Worm (Caenorhabditis elegans) whole organism, L2 larva: Measurements from ENCODE around the gene K09A11.1.

Source experiments
- C34F6.9 ChIP-seq: fragments of 150-350 bp; optimal IDR thresholded peaks from 2 replicates; lab custom pipeline; 2014; ENCODE audit warnings: missing biosample characterization, missing genetic modification characterization
- F13H6.1 ChIP-seq: sonication (generic microtip); optimal IDR thresholded peaks from 2 replicates; lab custom pipeline; 2016; ENCODE audit warnings: missing genetic modification characterization, missing compliant biosample characterization
- R02D3.7 ChIP-seq: fragments of 150-350 bp; optimal IDR thresholded peaks from 2 replicates; lab custom pipeline; 2014; ENCODE audit warnings: missing biosample characterization, missing genetic modification characterization
- Y55F3AM.14 ChIP-seq: fragments of 200-800 bp; sonication (Bioruptor generic); optimal IDR thresholded peaks from 2 replicates; lab custom pipeline; 2018; ENCODE audit warnings: mild to moderate bottlenecking, missing genetic modification characterization, missing compliant biosample characterization
- ZK546.5 ChIP-seq: sonication (generic microtip); optimal IDR thresholded peaks from 2 replicates; lab custom pipeline; 2017; ENCODE audit warnings: missing biosample characterization, missing genetic modification characterization
- alr-1 ChIP-seq: fragments of 150-350 bp; optimal IDR thresholded peaks from 2 replicates; lab custom pipeline; 2014; ENCODE audit warnings: missing biosample characterization, missing genetic modification characterization
- aly-2 ChIP-seq: fragments of 150-350 bp; optimal IDR thresholded peaks from 2 replicates; lab custom pipeline; 2014; ENCODE audit warnings: missing biosample characterization, missing genetic modification characterization
- ama-1 ChIP-seq: fragments of 150-350 bp; optimal IDR thresholded peaks from 2 replicates; lab custom pipeline; 2018; ENCODE audit warnings: inconsistent platforms
- blmp-1 ChIP-seq: sonication (generic microtip); optimal IDR thresholded peaks from 2 replicates; lab custom pipeline; 2017; ENCODE audit warnings: missing genetic modification characterization, mild to moderate bottlenecking, missing compliant biosample characterization, antibody characterized with exemption, moderate library complexity; ENCODE audit not compliant: insufficient read depth
- ceh-16 ChIP-seq: fragments of 150-350 bp; optimal IDR thresholded peaks from 2 replicates; lab custom pipeline; 2014; ENCODE audit warnings: missing biosample characterization, missing genetic modification characterization
- ceh-82 ChIP-seq: fragments of 150-350 bp; optimal IDR thresholded peaks from 2 replicates; lab custom pipeline; 2014; ENCODE audit warnings: missing biosample characterization, missing genetic modification characterization
- crh-2 ChIP-seq: sonication (generic microtip); optimal IDR thresholded peaks from 2 replicates; lab custom pipeline; 2017; ENCODE audit warnings: missing biosample characterization, missing genetic modification characterization
- dmd-4 ChIP-seq: sonication (generic microtip); optimal IDR thresholded peaks from 2 replicates; lab custom pipeline; 2017; ENCODE audit warnings: missing biosample characterization, missing genetic modification characterization
- egl-27 ChIP-seq: sonication (generic microtip); optimal IDR thresholded peaks from 3 replicates; lab custom pipeline; 2017; ENCODE audit warnings: missing biosample characterization, missing genetic modification reagents, missing genetic modification characterization
- elt-1 ChIP-seq: fragments of 150-350 bp; optimal IDR thresholded peaks from 2 replicates; lab custom pipeline; 2014; ENCODE audit warnings: missing biosample characterization, missing genetic modification characterization
- fos-1 ChIP-seq: fragments of 150-350 bp; optimal IDR thresholded peaks from 2 replicates; lab custom pipeline; 2014; ENCODE audit warnings: missing biosample characterization, missing genetic modification characterization
- lin-11 ChIP-seq: fragments of 150-350 bp; sonication (generic microtip); optimal IDR thresholded peaks from 2 replicates; lab custom pipeline; 2014; ENCODE audit warnings: missing biosample characterization, missing genetic modification characterization, inconsistent platforms, mixed read lengths
- lin-13 ChIP-seq: fragments of 150-350 bp; optimal IDR thresholded peaks from 2 replicates; lab custom pipeline; 2014; ENCODE audit warnings: missing biosample characterization, missing genetic modification reagents, missing genetic modification characterization
- lsy-2 ChIP-seq, 2 experiments: fragments of 150-350 bp in 1 of 2; sonication (generic microtip) in 1 of 2; optimal IDR thresholded peaks; 2 replicates each; lab custom pipeline; 2014 to 2017; ENCODE audit warnings: missing biosample characterization in 2 of 2, missing genetic modification characterization in 2 of 2
- mbf-1 ChIP-seq: sonication (generic microtip); optimal IDR thresholded peaks from 2 replicates; lab custom pipeline; 2017; ENCODE audit warnings: missing biosample characterization, missing genetic modification characterization
- nhr-11 ChIP-seq: fragments of 150-350 bp; optimal IDR thresholded peaks from 2 replicates; lab custom pipeline; 2014; ENCODE audit warnings: missing biosample characterization, missing genetic modification characterization
- nhr-12 ChIP-seq: fragments of 150-350 bp; optimal IDR thresholded peaks from 2 replicates; lab custom pipeline; 2014; ENCODE audit warnings: missing biosample characterization, missing genetic modification characterization
- nhr-129 ChIP-seq: fragments of 150-350 bp; optimal IDR thresholded peaks from 2 replicates; lab custom pipeline; 2014; ENCODE audit warnings: missing biosample characterization, missing genetic modification characterization
- nhr-21 ChIP-seq: fragments of 150-350 bp; optimal IDR thresholded peaks from 2 replicates; lab custom pipeline; 2014; ENCODE audit warnings: missing biosample characterization, missing genetic modification characterization
- nhr-23 ChIP-seq: fragments of 150-350 bp; optimal IDR thresholded peaks from 2 replicates; lab custom pipeline; 2014; ENCODE audit warnings: missing biosample characterization, missing genetic modification reagents, missing genetic modification characterization
- nhr-25 ChIP-seq: fragments of 150-350 bp; sonication (generic microtip); optimal IDR thresholded peaks from 3 replicates; lab custom pipeline; 2014; ENCODE audit warnings: missing biosample characterization, missing genetic modification characterization
- nhr-6 ChIP-seq: fragments of 150-350 bp; optimal IDR thresholded peaks from 2 replicates; lab custom pipeline; 2014; ENCODE audit warnings: missing biosample characterization, missing genetic modification characterization
- nhr-77 ChIP-seq: fragments of 150-350 bp; optimal IDR thresholded peaks from 2 replicates; lab custom pipeline; 2014; ENCODE audit warnings: missing biosample characterization, missing genetic modification characterization
- peb-1 ChIP-seq: fragments of 150-350 bp; optimal IDR thresholded peaks from 2 replicates; lab custom pipeline; 2014; ENCODE audit warnings: missing biosample characterization, missing genetic modification characterization
- sem-4 ChIP-seq: fragments of 150-350 bp; optimal IDR thresholded peaks from 2 replicates; lab custom pipeline; 2014; ENCODE audit warnings: missing biosample characterization, missing genetic modification reagents, missing genetic modification characterization
- skn-1 ChIP-seq: sonication (generic microtip); optimal IDR thresholded peaks from 2 replicates; lab custom pipeline; 2017; ENCODE audit warnings: missing biosample characterization, missing genetic modification characterization
- sma-3 ChIP-seq: sonication (generic microtip); optimal IDR thresholded peaks from 2 replicates; lab custom pipeline; 2016; ENCODE audit warnings: missing genetic modification reagents, missing genetic modification characterization, missing compliant biosample characterization
- sma-9 ChIP-seq, 2 experiments: fragments of 150-350 bp in 1 of 2; sonication (generic microtip) in 1 of 2; optimal IDR thresholded peaks; 2 replicates each; lab custom pipeline; 2014 to 2016; ENCODE audit warnings: missing genetic modification characterization in 2 of 2, mild to moderate bottlenecking in 1 of 2, missing biosample characterization in 1 of 2, missing compliant biosample characterization in 1 of 2, missing genetic modification reagents in 1 of 2, moderate library complexity in 1 of 2
- snpc-4 ChIP-seq: fragments of 150-350 bp; optimal IDR thresholded peaks from 2 replicates; lab custom pipeline; 2014; ENCODE audit warnings: missing biosample characterization, missing genetic modification characterization
- unc-39 ChIP-seq: fragments of 150-350 bp; optimal IDR thresholded peaks from 2 replicates; lab custom pipeline; 2014; ENCODE audit warnings: missing biosample characterization, missing genetic modification characterization
- unc-55 ChIP-seq: fragments of 150-350 bp; sonication (generic microtip); optimal IDR thresholded peaks from 3 replicates; lab custom pipeline; 2014; ENCODE audit warnings: missing biosample characterization, missing genetic modification reagents, missing genetic modification characterization
- zag-1 ChIP-seq: fragments of 150-350 bp; optimal IDR thresholded peaks from 2 replicates; lab custom pipeline; 2014; ENCODE audit warnings: missing biosample characterization, missing genetic modification characterization
- ztf-4 ChIP-seq: fragments of 150-350 bp; optimal IDR thresholded peaks from 2 replicates; lab custom pipeline; 2014; ENCODE audit warnings: missing biosample characterization, missing genetic modification characterization

The K09A11.1 gene

ce11 chrX:13262195-13262594, at the start of gene K09A11.1:
Gene K09A11.1, plus strand, starts transcription at chrX:13262495.
- TF ChIP-seq skn-1 (tag; lab: Kevin White, UChicago) = no peak
- TF ChIP-seq nhr-23 (tag; lab: Kevin White, UChicago) = no peak
- no peak for TF ChIP-seq ceh-82 (tag; lab: Kevin White, UChicago)
- no peak for TF ChIP-seq lin-13 (GFP tag; lab: Kevin White, UChicago)
- TF ChIP-seq, all 48 proteins: peak for 0

ce11 chrX:13212528-13212927, 49.8 kb upstream of the K09A11.1 start:
- TF ChIP-seq fos-1 (tag; lab: Kevin White, UChicago) (no peak), blmp-1 (no peak), unc-55 (GFP tag; lab: Kevin White, UChicago) (no peak), aly-2 (no peak), ztf-4 (tag; lab: Kevin White, UChicago) (no peak), alr-1 (no peak), sma-9 (GFP tag; optimal IDR thresholded peaks at IDR 0.05; lab: Kevin White, UChicago) (no peak), sma-9 (tag; optimal IDR thresholded peaks at IDR 0.05; lab: Kevin White, UChicago) (no peak), nhr-21 (tag; lab: Kevin White, UChicago) (no peak), nhr-25 (tag; lab: Kevin White, UChicago) (no peak), F13H6.1 (tag; lab: Kevin White, UChicago) (no peak), ama-1 (lab: Kevin White, UChicago) (no peak), lsy-2 (tag; optimal IDR thresholded peaks at IDR 0.05; lab: Kevin White, UChicago) (no peak), lin-13 (GFP tag; lab: Kevin White, UChicago) (no peak), skn-1 (tag; lab: Kevin White, UChicago) (no peak), crh-2 (no peak), ceh-16 (tag; lab: Kevin White, UChicago) (no peak), ZK546.5 (tag; lab: Kevin White, UChicago) (no peak), unc-39 (tag; lab: Kevin White, UChicago) (no peak)

DNA sequence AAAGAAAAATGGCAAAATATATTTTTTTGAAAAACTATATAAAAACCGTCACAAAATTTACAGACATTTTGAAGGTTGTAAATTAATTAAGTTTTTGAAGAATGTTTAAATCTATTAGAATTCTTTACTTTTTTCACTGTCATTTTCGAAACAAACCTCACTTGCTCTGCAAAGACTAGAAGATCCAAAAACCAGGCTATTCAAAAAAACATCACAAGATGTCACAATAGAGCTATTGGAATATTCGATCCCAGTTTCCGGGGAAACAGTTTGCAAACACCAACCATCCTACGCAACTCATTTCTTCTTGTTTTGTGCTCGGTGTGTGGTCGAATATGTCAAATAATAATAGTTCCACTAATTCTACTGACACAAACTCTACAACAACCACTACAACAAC, 45.5 kb upstream of the K09A11.1 start, which contains the start of gene R12H7.4:
Gene R12H7.4, plus strand, starts transcription at position 301 of the 400 bp plus-strand sequence.
- TF ChIP-seq ztf-4 (tag; lab: Kevin White, UChicago) = no peak
- TF ChIP-seq nhr-6 (tag; lab: Kevin White, UChicago) = no peak
- TF ChIP-seq nhr-21 (tag; lab: Kevin White, UChicago) = no peak
- no peak for TF ChIP-seq egl-27 (tag; lab: Kevin White, UChicago)

- TF ChIP-seq lin-11 (tag; lab: Kevin White, UChicago) (no peak), alr-1 (no peak), peb-1 (tag; lab: Kevin White, UChicago) (no peak), crh-2 (no peak), blmp-1 (no peak), nhr-12 (tag; lab: Kevin White, UChicago) (no peak), dmd-4 (tag; lab: Kevin White, UChicago) (no peak), nhr-77 (tag; lab: Kevin White, UChicago) (no peak), nhr-23 (tag; lab: Kevin White, UChicago) (no peak)
Observed at ce11 chrX:13217940-13218339, 44.4 kb upstream of the K09A11.1 start.

ce11 chrX:13220609-13221008, 41.7 kb upstream of the K09A11.1 start:
- TF ChIP-seq fos-1 (tag; lab: Kevin White, UChicago) (no peak), sma-9 (GFP tag; optimal IDR thresholded peaks at IDR 0.05; lab: Kevin White, UChicago) (peak; percentile 27), sma-9 (tag; optimal IDR thresholded peaks at IDR 0.05; lab: Kevin White, UChicago) (no peak), sem-4 (tag; lab: Kevin White, UChicago) (no peak), unc-55 (GFP tag; lab: Kevin White, UChicago) (no peak), nhr-129 (tag; lab: Kevin White, UChicago) (peak; percentile 52), blmp-1 (no peak), snpc-4 (peak; percentile 86), nhr-11 (tag; lab: Kevin White, UChicago) (no peak), F13H6.1 (tag; lab: Kevin White, UChicago) (peak; percentile 43), C34F6.9 (tag; lab: Kevin White, UChicago) (peak; percentile 9), R02D3.7 (tag; lab: Kevin White, UChicago) (no peak), lsy-2 (tag; optimal IDR thresholded peaks at IDR 0.05; lab: Kevin White, UChicago) (no peak), sma-3 (no peak), unc-39 (tag; lab: Kevin White, UChicago) (no peak), lin-11 (tag; lab: Kevin White, UChicago) (no peak), elt-1 (tag; lab: Kevin White, UChicago) (no peak), nhr-25 (tag; lab: Kevin White, UChicago) (no peak), mbf-1 (tag; lab: Kevin White, UChicago) (no peak), ztf-4 (tag; lab: Kevin White, UChicago) (peak; percentile 11), nhr-23 (tag; lab: Kevin White, UChicago) (no peak), alr-1 (no peak), nhr-12 (tag; lab: Kevin White, UChicago) (no peak), zag-1 (no peak), ZK546.5 (tag; lab: Kevin White, UChicago) (no peak), Y55F3AM.14 (no peak), aly-2 (no peak)
